Fruit fly (Drosophila melanogaster): ENCODE data around the gene CG14968.

CG14968 gene

dm6 chr3L:3336368-3337164, 33.7 kb upstream of the CG14968 start, which contains the start of the genes Drsl6 and kst (continued):
- TF ChIP-seq Bteb2 (GFP tag; optimal IDR thresholded peaks at IDR 0.05), result no peak
- peak; percentile 64 for TF ChIP-seq BEAF-32 (GFP tag; optimal IDR thresholded peaks at IDR 0.05)
- no peak for TF ChIP-seq CG8089 (GFP tag; optimal IDR thresholded peaks at IDR 0.05)
- TF ChIP-seq stc (GFP tag; IDR thresholded peaks at IDR 0.05), result 0 out of 2 replicates have a peak, but pooled peaks have one; percentile 8
- TF ChIP-seq CG5245 (GFP tag; optimal IDR thresholded peaks at IDR 0.05), result no peak
- TF ChIP-seq CG7963 (GFP tag; IDR thresholded peaks at IDR 0.05; ENCODE audit: partially characterized antibody), result no peak
- no peak for TF ChIP-seq ken (GFP tag; IDR thresholded peaks at IDR 0.05)
- TF ChIP-seq CG31365 (tag; optimal IDR thresholded peaks at IDR 0.05), result no peak
- TF ChIP-seq CG8944 (GFP tag; optimal IDR thresholded peaks at IDR 0.05), result no peak
- TF ChIP-seq gem (tag; optimal IDR thresholded peaks at IDR 0.05), result peak; percentile 79
- no peak for TF ChIP-seq CG1024 (GFP tag; IDR thresholded peaks at IDR 0.05)
- TF ChIP-seq H15 (GFP tag; IDR thresholded peaks at IDR 0.05), result no peak
- TF ChIP-seq hth (optimal IDR thresholded peaks at IDR 0.05), result no peak
- TF ChIP-seq Vsx1 (GFP tag; optimal IDR thresholded peaks at IDR 0.05), result peak; percentile 3
- TF ChIP-seq tin (GFP tag; optimal IDR thresholded peaks at IDR 0.05), result no peak
- peak; percentile 83 for TF ChIP-seq CG2712 (tag; optimal IDR thresholded peaks at IDR 0.05)
- no peak for TF ChIP-seq Ada2b (GFP tag; IDR thresholded peaks at IDR 0.05)
- no peak for TF ChIP-seq CG15269 (tag; optimal IDR thresholded peaks at IDR 0.05)
- peak; percentile 96 for TF ChIP-seq Myb (GFP tag; optimal IDR thresholded peaks at IDR 0.05)
- TF ChIP-seq Fer2 (tag; optimal IDR thresholded peaks at IDR 0.05), result no peak
- TF ChIP-seq TFAM (GFP tag; optimal IDR thresholded peaks at IDR 0.05), result no peak
- no peak for TF ChIP-seq Spps (tag; optimal IDR thresholded peaks at IDR 0.05)
- no peak for TF ChIP-seq Atf-2 (GFP tag; optimal IDR thresholded peaks at IDR 0.05)
- no peak for TF ChIP-seq usp (GFP tag; optimal IDR thresholded peaks at IDR 0.05)
- no peak for TF ChIP-seq gcm2 (GFP tag; optimal IDR thresholded peaks at IDR 0.05)
- TF ChIP-seq CG18764 (GFP tag; optimal IDR thresholded peaks at IDR 0.05), result peak; percentile 10
- TF ChIP-seq CG1233 (GFP tag; optimal IDR thresholded peaks at IDR 0.05), result no peak
- TF ChIP-seq CG15479 (GFP tag; optimal IDR thresholded peaks at IDR 0.05), result no peak
- no peak for TF ChIP-seq ham (GFP tag; IDR thresholded peaks at IDR 0.05)
- TF ChIP-seq Hr39 (optimal IDR thresholded peaks at IDR 0.05), result no peak
- TF ChIP-seq ci (GFP tag; IDR thresholded peaks at IDR 0.05), result peak; percentile 53; the same call in 2 of the 3 replicates
- TF ChIP-seq Mes4 (GFP tag; optimal IDR thresholded peaks at IDR 0.05), result no peak
- TF ChIP-seq trh (GFP tag; optimal IDR thresholded peaks at IDR 0.05), result no peak
- peak; percentile 16 for TF ChIP-seq lilli (GFP tag; optimal IDR thresholded peaks at IDR 0.05)
- peak; percentile 65 for TF ChIP-seq CG2116 (GFP tag; optimal IDR thresholded peaks at IDR 0.05)
- peak; percentile 9 for TF ChIP-seq her (GFP tag; optimal IDR thresholded peaks at IDR 0.05)
- TF ChIP-seq CG18599 (GFP tag; optimal IDR thresholded peaks at IDR 0.05), result no peak
- no peak for TF ChIP-seq Hr78 (GFP tag; optimal IDR thresholded peaks at IDR 0.05)
- TF ChIP-seq vnd (GFP tag; IDR thresholded peaks at IDR 0.05; ENCODE audit: partially characterized antibody), result no peak
- TF ChIP-seq CG17361 (GFP tag; IDR thresholded peaks at IDR 0.05), result no peak
- TF ChIP-seq pita (GFP tag; optimal IDR thresholded peaks at IDR 0.05), result no peak
- peak; percentile 33 for TF ChIP-seq zf30C (GFP tag; optimal IDR thresholded peaks at IDR 0.05)
- no peak for TF ChIP-seq nerfin-2 (GFP tag; IDR thresholded peaks at IDR 0.05; ENCODE audit: partially characterized antibody)
- TF ChIP-seq klu (GFP tag; IDR thresholded peaks at IDR 0.05), result no peak
- TF ChIP-seq fu2 (GFP tag; optimal IDR thresholded peaks at IDR 0.05), result no peak
- TF ChIP-seq hbn (GFP tag; IDR thresholded peaks at IDR 0.05; ENCODE audit: partially characterized antibody), result peak; percentile 47; the same call in 1 of the 2 replicates
- TF ChIP-seq cas (GFP tag; IDR thresholded peaks at IDR 0.05), result no peak
- TF ChIP-seq CG11398 (GFP tag; optimal IDR thresholded peaks at IDR 0.05), result peak; percentile 41
- no peak for TF ChIP-seq CG11093 (GFP tag; IDR thresholded peaks at IDR 0.05)
- no peak for TF ChIP-seq CG2129 (GFP tag; IDR thresholded peaks at IDR 0.05; ENCODE audit: partially characterized antibody)

Measured in whole organism, embryonic.